Worm (Caenorhabditis elegans) whole organism, midembryonic: ENCODE results near the gene ztf-17.

Experiments used
- klf-2 ChIP-seq: fragments of 200-800 bp; sonication (Bioruptor generic); conservative IDR thresholded peaks from 2 replicates; pipeline ENCODE4 v1.3.6; 2022; ENCODE audit warnings: missing genetic modification reagents, missing genetic modification characterization, missing compliant biosample characterization
- med-1 ChIP-seq: sonication (generic microtip); optimal IDR thresholded peaks from 2 replicates; lab custom pipeline; 2017; ENCODE audit warnings: missing genetic modification characterization, mild to moderate bottlenecking, missing compliant biosample characterization, antibody characterized with exemption, missing genetic modification reagents; ENCODE audit not compliant: insufficient read depth
- ztf-29 ChIP-seq: fragments of 200-800 bp; sonication (Bioruptor generic); IDR thresholded peaks from 2 replicates; pipeline ENCODE4 v1.3.6; 2022; ENCODE audit warnings: missing genetic modification reagents, missing genetic modification characterization, missing compliant biosample characterization

- TF ChIP-seq med-1 (no peak), klf-2 (GFP tag; lab: Robert Waterston, UW) (no peak), ztf-29 (GFP tag; lab: Robert Waterston, UW) (no peak)
Observed at ce11 chrII:7835314-7835713, 34.6 kb downstream of the ztf-17 start, which contains the start of gene cex-2.
